Worm (Caenorhabditis elegans) whole organism, dauer: Measurements from ENCODE around the gene ttr-36.

ENCODE experiments used
- unc-62 ChIP-seq: sonication (generic microtip); optimal IDR thresholded peaks from 2 replicates; lab custom pipeline; 2017; ENCODE audit warnings: missing biosample characterization, missing genetic modification reagents, missing genetic modification characterization

ttr-36 gene

ce11 chrX:6552806-6553337 lies 42.1 kb downstream of the ttr-36 start, which contains the start of gene svh-2:
TSS of gene svh-2 (plus strand) at chrX:6553287.
- no peak for TF ChIP-seq unc-62

- TF ChIP-seq unc-62: no peak
Measured at ce11 chrX:6553634-6554033, 42.9 kb downstream of the ttr-36 start.

ce11 chrX:6560495-6560894 lies 49.8 kb downstream of the ttr-36 start:
- no peak for TF ChIP-seq unc-62
